Worm (Caenorhabditis elegans) whole organism, early embryonic: ENCODE data around the gene cah-5.

Experiments used
- F13C5.2 ChIP-seq: sonication (generic microtip); optimal IDR thresholded peaks from 2 replicates; lab custom pipeline; 2017; ENCODE audit warnings: mild to moderate bottlenecking, missing genetic modification characterization, inconsistent platforms, missing compliant biosample characterization
- ama-1 ChIP-seq: fragments of 150-350 bp; optimal IDR thresholded peaks from 2 replicates; lab custom pipeline; 2014
- ceh-13 ChIP-seq: fragments of 200-800 bp; sonication (Bioruptor generic); optimal IDR thresholded peaks from 2 replicates; lab custom pipeline; 2018; ENCODE audit warnings: mild to moderate bottlenecking, missing genetic modification characterization, missing compliant biosample characterization
- ets-7 ChIP-seq: sonication (generic microtip); optimal IDR thresholded peaks from 2 replicates; lab custom pipeline; 2016; ENCODE audit warnings: missing genotype, missing genetic modification characterization, missing compliant biosample characterization
- hmg-4 ChIP-seq: fragments of 200-800 bp; sonication (Bioruptor generic); optimal IDR thresholded peaks from 2 replicates; lab custom pipeline; 2018; ENCODE audit warnings: mild to moderate bottlenecking, missing genetic modification characterization, missing compliant biosample characterization
- scrt-1 ChIP-seq: fragments of 200-800 bp; sonication (Bioruptor generic); IDR thresholded peaks from 2 replicates; pipeline ENCODE4 v1.3.6; 2022; ENCODE audit warnings: missing genetic modification characterization, missing compliant biosample characterization
- tbx-11 ChIP-seq: fragments of 200-800 bp; sonication (Bioruptor generic); IDR thresholded peaks from 2 replicates; pipeline ENCODE4 v1.3.6; 2022; ENCODE audit warnings: missing genetic modification characterization, missing compliant biosample characterization
- tbx-37 ChIP-seq: fragments of 200-800 bp; sonication (Bioruptor generic); conservative IDR thresholded peaks from 2 replicates; pipeline ENCODE4 v1.3.6; 2022; ENCODE audit warnings: missing genetic modification reagents, missing genetic modification characterization, missing compliant biosample characterization
- tra-4 ChIP-seq: sonication (generic microtip); optimal IDR thresholded peaks from 2 replicates; lab custom pipeline; 2017; ENCODE audit warnings: missing genetic modification characterization, missing compliant biosample characterization

DNA sequence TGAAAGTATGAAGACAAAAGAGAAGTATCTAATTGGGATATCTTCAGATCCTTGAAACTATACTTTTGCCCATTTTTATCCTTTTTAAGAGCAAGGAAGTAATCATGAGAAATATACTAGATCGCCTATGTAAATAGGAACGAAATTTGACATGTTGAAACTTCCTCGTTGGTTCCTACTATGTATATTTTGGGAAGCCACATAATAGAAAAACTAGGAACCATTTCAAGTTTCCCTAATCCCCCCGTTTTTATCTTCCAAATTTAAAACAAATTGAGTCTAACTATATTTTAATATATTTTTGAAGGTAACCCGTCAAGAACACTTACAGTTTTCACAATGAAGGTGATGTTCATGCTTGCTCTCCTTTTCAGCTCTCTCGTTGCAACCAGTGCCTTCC lies 9.0 kb downstream of the cah-5 start, which contains the start of gene flp-26:
- no peak for TF ChIP-seq F13C5.2 (tag; lab: Kevin White, UChicago)
- TF ChIP-seq ama-1 (lab: Kevin White, UChicago): no peak
- TF ChIP-seq hmg-4 (GFP tag; lab: Kevin White, UChicago): no peak
- TF ChIP-seq ceh-13 (GFP tag; lab: Kevin White, UChicago): no peak
- TF ChIP-seq ets-7 (tag; lab: Kevin White, UChicago): no peak
- TF ChIP-seq scrt-1 (GFP tag; lab: Robert Waterston, UW): no peak
- TF ChIP-seq tbx-11 (GFP tag; lab: Robert Waterston, UW): no peak
- TF ChIP-seq tbx-37 (GFP tag; lab: Robert Waterston, UW): no peak
- no peak for TF ChIP-seq tra-4
